Worm (Caenorhabditis elegans): Measurements from ENCODE around the gene W02A2.5.

W02A2.5 gene

ce11 chrIV:13334287-13334686, 8.4 kb upstream of the W02A2.5 start:
- TF ChIP-seq pha-4 (tag; optimal IDR thresholded peaks at IDR 0.05) (peak; percentile 61), elt-2 (tag; optimal IDR thresholded peaks at IDR 0.05) (peak; percentile 76), R02D3.7 (tag; optimal IDR thresholded peaks at IDR 0.05) (no peak), pqm-1 (tag; optimal IDR thresholded peaks at IDR 0.05) (peak; percentile 49), unc-62 (GFP tag; optimal IDR thresholded peaks at IDR 0.05) (no peak)

ce11 chrIV:13346078-13346477, 3.4 kb downstream of the W02A2.5 start:
- TF ChIP-seq ama-1 (optimal IDR thresholded peaks at IDR 0.05) (no peak), fos-1 (tag; optimal IDR thresholded peaks at IDR 0.05) (peak; percentile 36), jun-1 (tag; optimal IDR thresholded peaks at IDR 0.05) (peak; percentile 85), pha-4 (tag; optimal IDR thresholded peaks at IDR 0.05) (peak; percentile 99), elt-2 (tag; optimal IDR thresholded peaks at IDR 0.05) (peak; percentile 66), pqm-1 (tag; optimal IDR thresholded peaks at IDR 0.05) (peak; percentile 64)

- TF ChIP-seq jun-1 (tag; optimal IDR thresholded peaks at IDR 0.05): peak; percentile 60
- no peak for TF ChIP-seq elt-1 (tag; optimal IDR thresholded peaks at IDR 0.05)
- TF ChIP-seq pqm-1 (tag; optimal IDR thresholded peaks at IDR 0.05): peak; percentile 99
- TF ChIP-seq pha-4 (tag; optimal IDR thresholded peaks at IDR 0.05): peak; percentile 87
- TF ChIP-seq daf-12 (tag; optimal IDR thresholded peaks at IDR 0.05): no peak
- TF ChIP-seq elt-2 (tag; optimal IDR thresholded peaks at IDR 0.05): peak; percentile 89
Measured at ce11 chrIV:13347232-13347715, 4.6 kb downstream of the W02A2.5 start, which contains the start of gene W02A2.9. W02A2.9 (plus strand) TSS chrIV:13347665.

- TF ChIP-seq nhr-28 (tag; optimal IDR thresholded peaks at IDR 0.05) (no peak), elt-1 (tag; optimal IDR thresholded peaks at IDR 0.05) (no peak), R02D3.7 (tag; optimal IDR thresholded peaks at IDR 0.05) (no peak), skn-1 (tag; optimal IDR thresholded peaks at IDR 0.05) (no peak), elt-3 (tag; optimal IDR thresholded peaks at IDR 0.05) (no peak), nhr-25 (tag; optimal IDR thresholded peaks at IDR 0.05) (no peak), tbx-2 (tag; optimal IDR thresholded peaks at IDR 0.05) (no peak), snpc-4 (tag; optimal IDR thresholded peaks at IDR 0.05) (no peak), ama-1 (optimal IDR thresholded peaks at IDR 0.05) (no peak), lsy-12 (tag; optimal IDR thresholded peaks at IDR 0.05) (no peak), sea-2 (GFP tag; optimal IDR thresholded peaks at IDR 0.05) (no peak), nhr-12 (tag; optimal IDR thresholded peaks at IDR 0.05) (no peak), egl-27 (tag; optimal IDR thresholded peaks at IDR 0.05) (no peak), ceh-82 (tag; optimal IDR thresholded peaks at IDR 0.05) (no peak), nhr-43 (tag; optimal IDR thresholded peaks at IDR 0.05; ENCODE audit: poor library complexity, severe bottlenecking) (no peak), jun-1 (tag; optimal IDR thresholded peaks at IDR 0.05) (no peak), nhr-23 (tag; optimal IDR thresholded peaks at IDR 0.05) (no peak), nhr-67 (tag; optimal IDR thresholded peaks at IDR 0.05) (no peak), elt-2 (tag; optimal IDR thresholded peaks at IDR 0.05) (no peak), fkh-10 (GFP tag; optimal IDR thresholded peaks at IDR 0.05) (no peak)
Measured at ce11 chrIV:13348592-13348991, 5.9 kb downstream of the W02A2.5 start, which contains the start of gene W02A2.12. W02A2.12 (minus strand) TSS chrIV:13348831.

ce11 chrIV:13353143-13353773, 10.6 kb downstream of the W02A2.5 start, which contains the start of the genes rec-8 and mex-5:
rec-8 (minus strand) TSS chrIV:13353193.
mex-5 (plus strand) TSS chrIV:13353723.
- TF ChIP-seq pha-4 (tag; optimal IDR thresholded peaks at IDR 0.05) (no peak), sea-2 (GFP tag; optimal IDR thresholded peaks at IDR 0.05) (no peak), elt-2 (tag; optimal IDR thresholded peaks at IDR 0.05) (no peak), elt-1 (tag; optimal IDR thresholded peaks at IDR 0.05) (peak; percentile 80), ceh-9 (tag; optimal IDR thresholded peaks at IDR 0.05) (no peak)

- no peak for TF ChIP-seq skn-1 (tag; optimal IDR thresholded peaks at IDR 0.05)
- TF ChIP-seq lin-39 (tag; optimal IDR thresholded peaks at IDR 0.05): no peak
- no peak for TF ChIP-seq nhr-76 (tag; optimal IDR thresholded peaks at IDR 0.05)
- no peak for TF ChIP-seq nhr-11 (tag; optimal IDR thresholded peaks at IDR 0.05)
- no peak for TF ChIP-seq tbx-2 (tag; optimal IDR thresholded peaks at IDR 0.05)
- no peak for TF ChIP-seq fkh-2 (tag; optimal IDR thresholded peaks at IDR 0.05)
- TF ChIP-seq aly-2 (tag; optimal IDR thresholded peaks at IDR 0.05): no peak
- no peak for TF ChIP-seq nhr-43 (tag; optimal IDR thresholded peaks at IDR 0.05; ENCODE audit: poor library complexity, severe bottlenecking)
- no peak for TF ChIP-seq pha-4 (tag; optimal IDR thresholded peaks at IDR 0.05)
- TF ChIP-seq ztf-4 (tag; optimal IDR thresholded peaks at IDR 0.05): no peak
- no peak for TF ChIP-seq lsy-12 (tag; optimal IDR thresholded peaks at IDR 0.05)
Measured at ce11 chrIV:13354044-13354443, 11.4 kb downstream of the W02A2.5 start.
